Fruit fly (Drosophila melanogaster): Measurements from ENCODE around the gene CG31465.
A peak's percentile ranks its signal among the peaks of the same experiment; 100 is the strongest.

Gene CG31465

DNA sequence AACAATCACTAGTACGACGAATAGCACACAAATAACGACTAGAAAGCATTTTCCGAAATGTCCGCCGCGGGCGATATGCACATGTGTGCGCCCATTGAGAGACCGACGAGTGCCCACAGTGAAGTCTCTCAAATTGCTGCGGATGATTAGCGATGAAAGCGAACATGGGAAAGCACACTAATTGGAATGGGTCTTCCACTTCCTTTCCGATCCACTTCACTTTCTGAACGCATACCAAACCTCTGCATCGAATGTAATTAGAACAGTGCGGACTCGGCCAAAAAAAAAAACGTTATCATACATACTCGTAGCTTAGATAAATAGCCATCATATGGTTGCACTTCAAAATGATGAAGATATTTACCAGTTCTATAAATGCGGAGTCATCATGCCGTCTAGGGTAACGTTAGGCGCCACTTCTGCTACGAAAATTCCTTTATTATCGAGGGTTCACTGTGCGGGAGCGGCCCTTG lies 30.6 kb upstream of the CG31465 start (continued):
- TF ChIP-seq CG1024 (GFP tag; IDR thresholded peaks at IDR 0.05) (0 out of 2 replicates have a peak, but pooled peaks have one; percentile 1), CG13775 (GFP tag; optimal IDR thresholded peaks at IDR 0.05) (peak; percentile 35), CG6765 (GFP tag; optimal IDR thresholded peaks at IDR 0.05) (no peak), dpn (GFP tag; optimal IDR thresholded peaks at IDR 0.05) (peak; percentile 36 to 62), ftz-f1 (GFP tag; optimal IDR thresholded peaks at IDR 0.05) (no peak), CG34224 (GFP tag; IDR thresholded peaks at IDR 0.05; ENCODE audit: partially characterized antibody) (no peak), fd102C (GFP tag; optimal IDR thresholded peaks at IDR 0.05) (no peak), CG15269 (tag; optimal IDR thresholded peaks at IDR 0.05) (no peak), CG18262 (tag; optimal IDR thresholded peaks at IDR 0.05) (peak; percentile 58), Atf6 (GFP tag; IDR thresholded peaks at IDR 0.05) (no peak; the same call in 1 of the 2 replicates), pan (optimal IDR thresholded peaks at IDR 0.05) (no peak), pan (GFP tag; optimal IDR thresholded peaks at IDR 0.05 in 1 of 2, IDR thresholded peaks at IDR 0.05 in 1 of 2) (no peak), Hey (tag; optimal IDR thresholded peaks at IDR 0.05) (no peak), Lhr (GFP tag; optimal IDR thresholded peaks at IDR 0.05) (peak; percentile 27), CG33557 (GFP tag; optimal IDR thresholded peaks at IDR 0.05) (peak; percentile 60), Rx (GFP tag; IDR thresholded peaks at IDR 0.05) (0 out of 2 replicates have a peak, but pooled peaks have one; percentile 3), salm (tag; optimal IDR thresholded peaks at IDR 0.05) (no peak), Xrp1 (GFP tag; IDR thresholded peaks at IDR 0.05) (peak; percentile 72), CG10462 (GFP tag; optimal IDR thresholded peaks at IDR 0.05) (peak; percentile 3), CG13123 (GFP tag; optimal IDR thresholded peaks at IDR 0.05) (no peak), sna (GFP tag; IDR thresholded peaks at IDR 0.05; ENCODE audit: partially characterized antibody) (no peak), CG12155 (GFP tag; optimal IDR thresholded peaks at IDR 0.05) (peak; percentile 46), gsb-n (tag; optimal IDR thresholded peaks at IDR 0.05) (peak; percentile 68), caup (GFP tag; optimal IDR thresholded peaks at IDR 0.05; ENCODE audit: severe bottlenecking) (no peak), Stat92E (GFP tag; optimal IDR thresholded peaks at IDR 0.05) (no peak), CG3847 (GFP tag; IDR thresholded peaks at IDR 0.05) (peak; percentile 32; the same call in 1 of the 2 replicates), CG11456 (GFP tag; IDR thresholded peaks at IDR 0.05) (no peak), Six4 (GFP tag; optimal IDR thresholded peaks at IDR 0.05) (peak; percentile 14), Trl (optimal IDR thresholded peaks at IDR 0.05) (no peak), Trl (GFP tag; optimal IDR thresholded peaks at IDR 0.05) (peak; percentile 3), slbo (GFP tag; IDR thresholded peaks at IDR 0.05) (peak; percentile 49), CG11247 (GFP tag; IDR thresholded peaks at IDR 0.05) (no peak), trh (GFP tag; optimal IDR thresholded peaks at IDR 0.05) (no peak), gsb (GFP tag; IDR thresholded peaks at IDR 0.05) (no peak), CG13287 (GFP tag; IDR thresholded peaks at IDR 0.05; ENCODE audit: partially characterized antibody) (no peak), eve (GFP tag; optimal IDR thresholded peaks at IDR 0.05) (peak in 1 of 2 experiments; percentile 77), CG7839 (tag; optimal IDR thresholded peaks at IDR 0.05) (peak; percentile 45), Dp (GFP tag; optimal IDR thresholded peaks at IDR 0.05) (no peak), CG16863 (GFP tag; optimal IDR thresholded peaks at IDR 0.05) (peak; percentile 60), sob (GFP tag; IDR thresholded peaks at IDR 0.05) (peak; percentile 53; the same call in 1 of the 2 replicates), lmd (GFP tag; IDR thresholded peaks at IDR 0.05) (peak; percentile 67), dysf (GFP tag; IDR thresholded peaks at IDR 0.05) (peak; percentile 40; the same call in 1 of the 3 replicates), Ssrp (tag; optimal IDR thresholded peaks at IDR 0.05) (peak; percentile 64), CG2116 (GFP tag; optimal IDR thresholded peaks at IDR 0.05) (peak; percentile 10), fd64A (GFP tag; optimal IDR thresholded peaks at IDR 0.05) (peak; percentile 22), CG12391 (tag; optimal IDR thresholded peaks at IDR 0.05) (peak; percentile 61), scrt (GFP tag; optimal IDR thresholded peaks at IDR 0.05) (no peak), Xbp1 (GFP tag; optimal IDR thresholded peaks at IDR 0.05) (peak; percentile 59), CG10565 (GFP tag; optimal IDR thresholded peaks at IDR 0.05) (no peak), Ada2b (GFP tag; IDR thresholded peaks at IDR 0.05) (0 out of 2 replicates have a peak, but pooled peaks have one; percentile 18)
